Worm (Caenorhabditis elegans) whole organism, late embryonic: ENCODE data around the gene C17A2.7.

ENCODE experiments used
- C38D4.7 ChIP-seq: fragments of 200-800 bp; sonication (Bioruptor generic); optimal IDR thresholded peaks from 2 replicates; lab custom pipeline; 2018; ENCODE audit warnings: mild to moderate bottlenecking, missing genetic modification characterization, moderate library complexity, missing compliant biosample characterization
- F13H6.1 ChIP-seq: sonication (generic microtip); optimal IDR thresholded peaks from 2 replicates; lab custom pipeline; 2016; ENCODE audit warnings: missing genetic modification characterization, missing compliant biosample characterization
- K02D7.2 ChIP-seq: sonication (generic microtip); optimal IDR thresholded peaks from 2 replicates; lab custom pipeline; 2017; ENCODE audit warnings: mild to moderate bottlenecking, missing genetic modification characterization, missing compliant biosample characterization
- Y22D7AL.16 ChIP-seq: sonication (generic microtip); optimal IDR thresholded peaks from 2 replicates; lab custom pipeline; 2016; ENCODE audit warnings: missing genetic modification characterization, missing compliant biosample characterization
- ama-1 ChIP-seq: fragments of 150-350 bp; optimal IDR thresholded peaks from 2 replicates; lab custom pipeline; 2014
- ceh-14 ChIP-seq: sonication (generic microtip); optimal IDR thresholded peaks from 2 replicates; lab custom pipeline; 2016; ENCODE audit warnings: missing genotype, missing genetic modification characterization, missing compliant biosample characterization
- ceh-18 ChIP-seq: sonication (generic microtip); optimal IDR thresholded peaks from 2 replicates; lab custom pipeline; 2016; ENCODE audit warnings: missing genetic modification characterization, missing compliant biosample characterization
- ceh-2 ChIP-seq: sonication (generic microtip); optimal IDR thresholded peaks from 2 replicates; lab custom pipeline; 2016; ENCODE audit warnings: missing genotype, missing genetic modification characterization, missing compliant biosample characterization
- ceh-22 ChIP-seq: sonication (generic microtip); optimal IDR thresholded peaks from 2 replicates; lab custom pipeline; 2017; ENCODE audit warnings: missing biosample characterization, missing genetic modification characterization
- ceh-24 ChIP-seq: sonication (generic microtip); optimal IDR thresholded peaks from 2 replicates; lab custom pipeline; 2016; ENCODE audit warnings: mild to moderate bottlenecking, missing genetic modification characterization, missing compliant biosample characterization
- ceh-34 ChIP-seq: sonication (generic microtip); optimal IDR thresholded peaks from 2 replicates; lab custom pipeline; 2016; ENCODE audit warnings: mild to moderate bottlenecking, missing genetic modification characterization, missing compliant biosample characterization
- ceh-45 ChIP-seq: fragments of 200-800 bp; sonication (Bioruptor generic); IDR thresholded peaks from 2 replicates; pipeline ENCODE4 v1.3.6; 2022; ENCODE audit warnings: missing genetic modification reagents, missing genetic modification characterization, missing compliant biosample characterization
- che-1 ChIP-seq: sonication (generic microtip); optimal IDR thresholded peaks from 2 replicates; lab custom pipeline; 2016; ENCODE audit warnings: mild to moderate bottlenecking, missing genetic modification characterization, missing compliant biosample characterization
- dmd-4 ChIP-seq: sonication (generic microtip); optimal IDR thresholded peaks from 2 replicates; lab custom pipeline; 2016; ENCODE audit warnings: borderline replicate concordance, missing genetic modification characterization, missing compliant biosample characterization
- dve-1 ChIP-seq: sonication (generic microtip); optimal IDR thresholded peaks from 2 replicates; lab custom pipeline; 2017; ENCODE audit warnings: antibody characterized with exemption, mild to moderate bottlenecking, missing genetic modification characterization, missing compliant biosample characterization
- fax-1 ChIP-seq: sonication (generic microtip); optimal IDR thresholded peaks from 2 replicates; lab custom pipeline; 2016; ENCODE audit warnings: missing genotype, missing genetic modification characterization, missing compliant biosample characterization
- fkh-10 ChIP-seq: fragments of 150-350 bp; optimal IDR thresholded peaks from 2 replicates; lab custom pipeline; 2014; ENCODE audit warnings: missing biosample characterization, missing genetic modification reagents, missing genetic modification characterization
- fkh-6 ChIP-seq: sonication (generic microtip); optimal IDR thresholded peaks from 2 replicates; lab custom pipeline; 2016; ENCODE audit warnings: missing genetic modification characterization, missing compliant biosample characterization
- gmeb-2 ChIP-seq: sonication (generic microtip); optimal IDR thresholded peaks from 2 replicates; lab custom pipeline; 2016; ENCODE audit warnings: missing genetic modification characterization, inconsistent platforms, missing compliant biosample characterization
- hlh-15 ChIP-seq: sonication (generic microtip); optimal IDR thresholded peaks from 2 replicates; lab custom pipeline; 2016; ENCODE audit warnings: missing genetic modification characterization, missing compliant biosample characterization
- hlh-30 ChIP-seq: sonication (generic microtip); optimal IDR thresholded peaks from 2 replicates; lab custom pipeline; 2017; ENCODE audit warnings: antibody characterized with exemption, missing genetic modification characterization, missing compliant biosample characterization; ENCODE audit not compliant: insufficient read depth
- hlh-6 ChIP-seq: sonication (generic microtip); optimal IDR thresholded peaks from 2 replicates; lab custom pipeline; 2016; ENCODE audit warnings: missing genotype, missing genetic modification characterization, missing compliant biosample characterization
- hlh-8 ChIP-seq: sonication (generic microtip); optimal IDR thresholded peaks from 2 replicates; lab custom pipeline; 2016; ENCODE audit warnings: missing genotype, missing genetic modification characterization, missing compliant biosample characterization
- lin-11 ChIP-seq: fragments of 200-800 bp; sonication (Bioruptor generic); optimal IDR thresholded peaks from 2 replicates; lab custom pipeline; 2018; ENCODE audit warnings: mild to moderate bottlenecking, missing genetic modification characterization, missing compliant biosample characterization
- nfya-1 ChIP-seq: sonication (generic microtip); optimal IDR thresholded peaks from 2 replicates; lab custom pipeline; 2017; ENCODE audit warnings: missing genetic modification characterization, mild to moderate bottlenecking, missing compliant biosample characterization, antibody characterized with exemption, moderate library complexity
- nhr-232 ChIP-seq: sonication (generic microtip); optimal IDR thresholded peaks from 2 replicates; lab custom pipeline; 2016; ENCODE audit warnings: missing genetic modification characterization, missing compliant biosample characterization
- npax-4 ChIP-seq: sonication (generic microtip); optimal IDR thresholded peaks from 2 replicates; lab custom pipeline; 2016; ENCODE audit warnings: missing genetic modification characterization, missing compliant biosample characterization
- pat-9 ChIP-seq: fragments of 200-800 bp; sonication (Bioruptor generic); optimal IDR thresholded peaks from 2 replicates; lab custom pipeline; 2018; ENCODE audit warnings: mild to moderate bottlenecking, missing genetic modification characterization, moderate library complexity, missing compliant biosample characterization
- pax-1 ChIP-seq: fragments of 150-350 bp; optimal IDR thresholded peaks from 2 replicates; lab custom pipeline; 2014; ENCODE audit warnings: missing biosample characterization, missing genetic modification characterization
- pha-4 ChIP-seq: fragments of 150-350 bp; optimal IDR thresholded peaks from 2 replicates; lab custom pipeline; 2018; ENCODE audit warnings: missing biosample characterization, missing genetic modification reagents, missing genetic modification characterization
- pqm-1 ChIP-seq: sonication (generic microtip); optimal IDR thresholded peaks from 2 replicates; lab custom pipeline; 2016; ENCODE audit warnings: missing genetic modification characterization, missing compliant biosample characterization
- pros-1 ChIP-seq: fragments of 150-350 bp; optimal IDR thresholded peaks from 2 replicates; lab custom pipeline; 2014; ENCODE audit warnings: missing biosample characterization, missing genetic modification reagents, missing genetic modification characterization
- ref-2 ChIP-seq: sonication (generic microtip); optimal IDR thresholded peaks from 2 replicates; lab custom pipeline; 2016; ENCODE audit warnings: missing genetic modification characterization, missing compliant biosample characterization
- rnt-1 ChIP-seq: sonication (generic microtip); optimal IDR thresholded peaks from 2 replicates; lab custom pipeline; 2016; ENCODE audit warnings: missing genetic modification characterization, missing compliant biosample characterization
- sdc-2 ChIP-seq: sonication (generic microtip); optimal IDR thresholded peaks from 2 replicates; lab custom pipeline; 2016; ENCODE audit warnings: missing genotype, missing genetic modification characterization, missing compliant biosample characterization
- syd-9 ChIP-seq: sonication (generic microtip); optimal IDR thresholded peaks from 2 replicates; lab custom pipeline; 2016; ENCODE audit warnings: mild to moderate bottlenecking, missing genetic modification characterization, moderate library complexity, missing compliant biosample characterization
- tbx-2 ChIP-seq: sonication (generic microtip); optimal IDR thresholded peaks from 2 replicates; lab custom pipeline; 2016; ENCODE audit warnings: missing genetic modification characterization, missing compliant biosample characterization
- tbx-7 ChIP-seq: sonication (generic microtip); optimal IDR thresholded peaks from 2 replicates; lab custom pipeline; 2016; ENCODE audit warnings: missing genotype, missing genetic modification characterization, missing compliant biosample characterization
- ttx-3 ChIP-seq: sonication (generic microtip); optimal IDR thresholded peaks from 2 replicates; lab custom pipeline; 2016; ENCODE audit warnings: missing genetic modification reagents, missing genetic modification characterization, missing compliant biosample characterization
- unc-3 ChIP-seq, 2 experiments: fragments of 200-800 bp in 1 of 2; sonication (Bioruptor generic) in 1 of 2; sonication (generic microtip) in 1 of 2; conservative IDR thresholded peaks in 1 of 2; optimal IDR thresholded peaks in 1 of 2; 2 replicates each; pipeline versions ENCODE4 v1.3.6 to Lab custom; 2016 to 2022; ENCODE audit warnings: missing compliant biosample characterization in 2 of 2, missing genetic modification characterization in 2 of 2, missing genetic modification reagents in 1 of 2
- unc-42 ChIP-seq: sonication (generic microtip); optimal IDR thresholded peaks from 2 replicates; lab custom pipeline; 2016; ENCODE audit warnings: missing genotype, missing genetic modification characterization, missing compliant biosample characterization
- unc-55 ChIP-seq: sonication (generic microtip); optimal IDR thresholded peaks from 2 replicates; lab custom pipeline; 2017; ENCODE audit warnings: missing biosample characterization, missing genetic modification reagents, missing genetic modification characterization
- unc-86 ChIP-seq: sonication (generic microtip); optimal IDR thresholded peaks from 2 replicates; lab custom pipeline; 2016; ENCODE audit warnings: missing genetic modification characterization, missing compliant biosample characterization
- zip-5 ChIP-seq: sonication (generic microtip); optimal IDR thresholded peaks from 2 replicates; lab custom pipeline; 2016; ENCODE audit warnings: missing genetic modification characterization, missing compliant biosample characterization
- ztf-16 ChIP-seq: sonication (generic microtip); optimal IDR thresholded peaks from 2 replicates; lab custom pipeline; 2017; ENCODE audit warnings: missing genetic modification characterization, missing compliant biosample characterization

The C17A2.7 gene

ce11 chrII:3810550-3810949 is 32.7 kb downstream of the C17A2.7 start (continued):
- TF ChIP-seq hlh-8 (tag; lab: Kevin White, UChicago) (no peak), hlh-6 (tag; lab: Kevin White, UChicago) (no peak), tbx-2 (tag; lab: Kevin White, UChicago) (peak; percentile 47), che-1 (tag; lab: Kevin White, UChicago) (no peak), rnt-1 (peak; percentile 27), zip-5 (no peak), ceh-18 (tag; lab: Kevin White, UChicago) (peak; percentile 35), gmeb-2 (tag; lab: Kevin White, UChicago) (no peak), ceh-14 (tag; lab: Kevin White, UChicago) (peak; percentile 11), pqm-1 (tag; lab: Kevin White, UChicago) (no peak), ama-1 (lab: Kevin White, UChicago) (no peak), unc-55 (peak; percentile 49), ceh-24 (no peak), F13H6.1 (no peak), ref-2 (tag; lab: Kevin White, UChicago) (no peak), npax-4 (tag; lab: Kevin White, UChicago) (no peak), syd-9 (tag; lab: Kevin White, UChicago) (no peak), dve-1 (tag; lab: Kevin White, UChicago) (no peak), pat-9 (no peak), unc-86 (no peak), nfya-1 (peak; percentile 34), unc-42 (tag; lab: Kevin White, UChicago) (peak; percentile 15), ttx-3 (tag; lab: Kevin White, UChicago) (no peak), ceh-45 (GFP tag; lab: Robert Waterston, UW) (no peak), unc-3 (GFP tag; conservative IDR thresholded peaks at IDR 0.05; lab: Robert Waterston, UW) (no peak), unc-3 (tag; optimal IDR thresholded peaks at IDR 0.05; lab: Kevin White, UChicago) (no peak), fkh-6 (no peak), pha-4 (tag; lab: Kevin White, UChicago) (no peak), dmd-4 (tag; lab: Kevin White, UChicago) (no peak), ceh-22 (tag; lab: Kevin White, UChicago) (no peak), nhr-232 (tag; lab: Kevin White, UChicago) (no peak), ceh-34 (tag; lab: Kevin White, UChicago) (no peak), sdc-2 (tag; lab: Kevin White, UChicago) (no peak), ceh-2 (tag; lab: Kevin White, UChicago) (no peak), pax-1 (tag; lab: Kevin White, UChicago) (no peak), fkh-10 (no peak), K02D7.2 (tag; lab: Kevin White, UChicago) (no peak), lin-11 (tag; lab: Kevin White, UChicago) (no peak)

ce11 chrII:3808643-3809042 is 34.6 kb downstream of the C17A2.7 start:
- no peak for TF ChIP-seq ref-2 (tag; lab: Kevin White, UChicago)
- no peak for TF ChIP-seq fax-1 (tag; lab: Kevin White, UChicago)
- no peak for TF ChIP-seq dve-1 (tag; lab: Kevin White, UChicago)
- no peak for TF ChIP-seq ceh-34 (tag; lab: Kevin White, UChicago)
- TF ChIP-seq pat-9, result no peak
- no peak for TF ChIP-seq ceh-18 (tag; lab: Kevin White, UChicago)
- no peak for TF ChIP-seq Y22D7AL.16
- TF ChIP-seq ztf-16, result no peak
- no peak for TF ChIP-seq hlh-15 (tag; lab: Kevin White, UChicago)
- TF ChIP-seq pax-1 (tag; lab: Kevin White, UChicago), result no peak
- TF ChIP-seq hlh-30, result no peak
- TF ChIP-seq lin-11 (tag; lab: Kevin White, UChicago), result no peak
- no peak for TF ChIP-seq pros-1 (tag; lab: Kevin White, UChicago)
- no peak for TF ChIP-seq C38D4.7 (GFP tag; lab: Kevin White, UChicago)
- no peak for TF ChIP-seq tbx-7 (tag; lab: Kevin White, UChicago)
- TF ChIP-seq nhr-232 (tag; lab: Kevin White, UChicago), result no peak
- no peak for TF ChIP-seq che-1 (tag; lab: Kevin White, UChicago)
- TF ChIP-seq, all 69 proteins: peak for 0
